Fruit fly (Drosophila melanogaster) whole organism, adult: ENCODE data around the gene Galk.

Experiments used
- CG11617 ChIP-seq: fragments of 200-800 bp; sonication (Bioruptor generic); optimal IDR thresholded peaks from 2 replicates; lab custom pipeline; 2017; ENCODE audit warnings: mild to moderate bottlenecking, missing biosample characterization, missing genetic modification reagents, missing genetic modification characterization
- CG12768 ChIP-seq: fragments of 200-800 bp; sonication (Bioruptor generic); optimal IDR thresholded peaks from 2 replicates; lab custom pipeline; 2017; ENCODE audit warnings: missing biosample characterization, missing genetic modification characterization, mild to moderate bottlenecking, moderate library complexity, missing genetic modification reagents
- CG14711 ChIP-seq: fragments of 200-800 bp; sonication (Bioruptor generic); optimal IDR thresholded peaks from 2 replicates; lab custom pipeline; 2018; ENCODE audit warnings: missing biosample characterization, mild to moderate bottlenecking, missing genetic modification characterization, moderate library complexity
- CG1620 ChIP-seq: fragments of 200-800 bp; sonication (Bioruptor generic); optimal IDR thresholded peaks from 2 replicates; lab custom pipeline; 2016; ENCODE audit warnings: missing biosample characterization, missing genetic modification characterization
- CG33017 ChIP-seq: fragments of 200-800 bp; sonication (Bioruptor generic); optimal IDR thresholded peaks from 2 replicates; lab custom pipeline; 2018; ENCODE audit warnings: missing biosample characterization, mild to moderate bottlenecking, missing genetic modification characterization, moderate library complexity
- CG5204 ChIP-seq: fragments of 200-800 bp; sonication (Bioruptor generic); optimal IDR thresholded peaks from 2 replicates; lab custom pipeline; 2016; ENCODE audit warnings: missing biosample characterization, missing genetic modification characterization
- CG7045 ChIP-seq: fragments of 200-800 bp; sonication (Bioruptor generic); optimal IDR thresholded peaks from 2 replicates; lab custom pipeline; 2017; ENCODE audit warnings: missing biosample characterization, mild to moderate bottlenecking, missing genetic modification characterization
- CG7101 ChIP-seq: fragments of 200-800 bp; sonication (Bioruptor generic); optimal IDR thresholded peaks from 2 replicates; lab custom pipeline; 2018; ENCODE audit warnings: missing biosample characterization, mild to moderate bottlenecking, missing genetic modification characterization, moderate library complexity
- Clk ChIP-seq: fragments of 200-800 bp; sonication (Bioruptor generic); optimal IDR thresholded peaks from 2 replicates; lab custom pipeline; 2017; ENCODE audit warnings: missing biosample characterization, missing genetic modification characterization
- Crg-1 ChIP-seq: fragments of 200-800 bp; sonication (Bioruptor generic); optimal IDR thresholded peaks from 2 replicates; lab custom pipeline; 2016; ENCODE audit warnings: missing biosample characterization, missing genetic modification characterization
- Hr96 ChIP-seq: fragments of 200-800 bp; sonication (Bioruptor generic); optimal IDR thresholded peaks from 2 replicates; lab custom pipeline; 2016; ENCODE audit warnings: missing biosample characterization, missing genetic modification characterization
- Mnt ChIP-seq: fragments of 200-800 bp; sonication (Bioruptor generic); optimal IDR thresholded peaks from 2 replicates; lab custom pipeline; 2016; ENCODE audit warnings: missing biosample characterization, mild to moderate bottlenecking, missing genetic modification characterization
- bab1 ChIP-seq: fragments of 200-800 bp; sonication (Bioruptor generic); optimal IDR thresholded peaks from 3 replicates; lab custom pipeline; 2019; ENCODE audit warnings: missing biosample characterization, mild to moderate bottlenecking, missing genetic modification characterization, moderate library complexity
- cic ChIP-seq: fragments of 200-800 bp; sonication (Bioruptor generic); optimal IDR thresholded peaks from 2 replicates; lab custom pipeline; 2017; ENCODE audit warnings: missing biosample characterization, mild to moderate bottlenecking, missing genetic modification characterization, moderate library complexity
- cnc ChIP-seq, 2 experiments: fragments of >200 bp; optimal IDR thresholded peaks; 2 replicates each; lab custom pipeline; 2017
- kay ChIP-seq: fragments of 200-800 bp; sonication (Bioruptor generic); peaks from one replicate; lab custom pipeline; 2016; ENCODE audit warnings: missing biosample characterization, missing genetic modification characterization, borderline replicate concordance
- ovo ChIP-seq: fragments of 200-800 bp; sonication (Bioruptor generic); optimal IDR thresholded peaks from 2 replicates; lab custom pipeline; 2016; ENCODE audit warnings: missing biosample characterization, missing genetic modification characterization
- pad ChIP-seq: fragments of 200-800 bp; sonication (Bioruptor generic); optimal IDR thresholded peaks from 3 replicates; lab custom pipeline; 2017; ENCODE audit warnings: missing biosample characterization, missing genetic modification characterization, mild to moderate bottlenecking, moderate library complexity, missing genetic modification reagents
- tj ChIP-seq: fragments of 200-800 bp; sonication (Bioruptor generic); optimal IDR thresholded peaks from 3 replicates; lab custom pipeline; 2017; ENCODE audit warnings: missing biosample characterization, mild to moderate bottlenecking, missing genetic modification characterization, moderate library complexity
- toe ChIP-seq: fragments of 200-800 bp; sonication (Bioruptor generic); optimal IDR thresholded peaks from 2 replicates; lab custom pipeline; 2016; ENCODE audit warnings: missing biosample characterization, missing genetic modification characterization

Gene Galk

dm6 chr3L:8954648-8955033 is 31.2 kb downstream of the Galk start, which contains the start of gene GNBP3:
Gene GNBP3, plus strand, starts transcription at chr3L:8955021.
- TF ChIP-seq CG1620 (no peak), Crg-1 (GFP tag; lab: Kevin White, UChicago) (no peak), CG7045 (GFP tag; lab: Kevin White, UChicago) (peak; percentile 44), ovo (GFP tag; lab: Kevin White, UChicago) (no peak), CG33017 (peak; percentile 76), kay (GFP tag; lab: Kevin White, UChicago) (peak; percentile 90), CG14711 (tag; lab: Kevin White, UChicago) (peak; percentile 43), CG7101 (tag; lab: Kevin White, UChicago) (peak; percentile 62), CG12768 (GFP tag; lab: Kevin White, UChicago) (peak; percentile 71), Mnt (GFP tag; lab: Kevin White, UChicago) (no peak), cic (GFP tag; lab: Kevin White, UChicago) (peak; percentile 10), bab1 (GFP tag; lab: Kevin White, UChicago) (no peak), Clk (GFP tag; lab: Kevin White, UChicago) (peak; percentile 20), pad (GFP tag; lab: Kevin White, UChicago) (no peak)

dm6 chr3L:8953962-8954647 is 31.8 kb downstream of the Galk start, which contains the start of the genes CG43783 and orb2:
Gene CG43783, minus strand, starts transcription at chr3L:8954272.
Gene orb2, minus strand, starts transcription at chr3L:8954463.
- TF ChIP-seq bab1 (GFP tag; lab: Kevin White, UChicago) (peak; percentile 19), CG12768 (GFP tag; lab: Kevin White, UChicago) (no peak), cic (GFP tag; lab: Kevin White, UChicago) (peak; percentile 62), kay (GFP tag; lab: Kevin White, UChicago) (no peak)

- TF ChIP-seq CG14711 (tag; lab: Kevin White, UChicago) (peak; percentile 43), toe (GFP tag; lab: Kevin White, UChicago) (peak; percentile 9), CG7101 (tag; lab: Kevin White, UChicago) (peak; percentile 65), Clk (GFP tag; lab: Kevin White, UChicago) (peak; percentile 21), cic (GFP tag; lab: Kevin White, UChicago) (peak; percentile 25), kay (GFP tag; lab: Kevin White, UChicago) (no peak), pad (GFP tag; lab: Kevin White, UChicago) (peak; percentile 48), cnc (optimal IDR thresholded peaks at IDR 0.05; lab: Kevin White, UChicago) (no peak), Mnt (GFP tag; lab: Kevin White, UChicago) (no peak), tj (peak; percentile 43), Crg-1 (GFP tag; lab: Kevin White, UChicago) (no peak), CG33017 (peak; percentile 65), CG1620 (peak; percentile 17), CG11617 (GFP tag; lab: Kevin White, UChicago) (peak; percentile 68), CG12768 (GFP tag; lab: Kevin White, UChicago) (peak; percentile 69), bab1 (GFP tag; lab: Kevin White, UChicago) (no peak), Hr96 (GFP tag; lab: Kevin White, UChicago) (peak; percentile 58), CG7045 (GFP tag; lab: Kevin White, UChicago) (peak; percentile 72), CG5204 (GFP tag; lab: Kevin White, UChicago) (peak; percentile 74), ovo (GFP tag; lab: Kevin White, UChicago) (no peak)
Measured at dm6 chr3L:8953199-8953956, 32.5 kb downstream of the Galk start.

dm6 chr3L:8952549-8953198 is 33.2 kb downstream of the Galk start:
- TF ChIP-seq CG7101 (tag; lab: Kevin White, UChicago): no peak
- no peak for TF ChIP-seq toe (GFP tag; lab: Kevin White, UChicago)
- TF ChIP-seq Mnt (GFP tag; lab: Kevin White, UChicago): no peak
- no peak for TF ChIP-seq CG5204 (GFP tag; lab: Kevin White, UChicago)
- TF ChIP-seq bab1 (GFP tag; lab: Kevin White, UChicago): no peak
- TF ChIP-seq tj: no peak

- TF ChIP-seq ovo (GFP tag; lab: Kevin White, UChicago) (no peak), tj (no peak), Clk (GFP tag; lab: Kevin White, UChicago) (no peak), cic (GFP tag; lab: Kevin White, UChicago) (no peak), bab1 (GFP tag; lab: Kevin White, UChicago) (no peak), kay (GFP tag; lab: Kevin White, UChicago) (no peak), CG7045 (GFP tag; lab: Kevin White, UChicago) (no peak), CG14711 (tag; lab: Kevin White, UChicago) (no peak), CG12768 (GFP tag; lab: Kevin White, UChicago) (no peak)
Measured at dm6 chr3L:8951507-8951906, 34.4 kb downstream of the Galk start.
